Fruit fly (Drosophila melanogaster): ENCODE data around the gene CG31869.

The CG31869 gene

dm6 chr2L:10849511-10850191, 48.7 kb upstream of the CG31869 start, which contains the start of gene SmydA-3:
TSS of gene SmydA-3 (plus strand) at chr2L:10850141.
- no peak for TF ChIP-seq crp (GFP tag; optimal IDR thresholded peaks at IDR 0.05)
- no peak for TF ChIP-seq CG18476 (GFP tag; optimal IDR thresholded peaks at IDR 0.05)
- no peak for TF ChIP-seq ham (GFP tag; IDR thresholded peaks at IDR 0.05)
- no peak for TF ChIP-seq Dip2 (GFP tag; IDR thresholded peaks at IDR 0.05)
- TF ChIP-seq hb (GFP tag; IDR thresholded peaks at IDR 0.05; ENCODE audit: partially characterized antibody), result no peak
- no peak for TF ChIP-seq Doc3 (GFP tag; IDR thresholded peaks at IDR 0.05; ENCODE audit: partially characterized antibody)
- TF ChIP-seq dati (GFP tag; IDR thresholded peaks at IDR 0.05), result no peak
- TF ChIP-seq CG10267 (tag; optimal IDR thresholded peaks at IDR 0.05), result peak; percentile 7
- TF ChIP-seq Mes4 (GFP tag; optimal IDR thresholded peaks at IDR 0.05), result no peak
- TF ChIP-seq fru (optimal IDR thresholded peaks at IDR 0.05), result no peak
- TF ChIP-seq bsh (GFP tag; optimal IDR thresholded peaks at IDR 0.05), result peak; percentile 21 to 25
- TF ChIP-seq H2.0 (GFP tag; IDR thresholded peaks at IDR 0.05), result no peak
- TF ChIP-seq CG3065 (GFP tag; optimal IDR thresholded peaks at IDR 0.05), result no peak
- TF ChIP-seq esg (GFP tag; conservative IDR thresholded peaks at IDR 0.05), result 0 out of 2 replicates have a peak, but pooled peaks have one; percentile 22
- no peak for TF ChIP-seq E2f1 (GFP tag; IDR thresholded peaks at IDR 0.05)
- TF ChIP-seq CG17359 (tag; optimal IDR thresholded peaks at IDR 0.05), result peak; percentile 49
- TF ChIP-seq aop (GFP tag; IDR thresholded peaks at IDR 0.05), result no peak
- TF ChIP-seq CG31441 (GFP tag; IDR thresholded peaks at IDR 0.05), result no peak
- TF ChIP-seq Nf-YA (GFP tag; IDR thresholded peaks at IDR 0.05), result no peak
- no peak for TF ChIP-seq CG10654 (GFP tag; optimal IDR thresholded peaks at IDR 0.05)
- no peak; the same call in 2 of the 3 replicates for TF ChIP-seq CG17361 (GFP tag; IDR thresholded peaks at IDR 0.05)
- TF ChIP-seq ara (GFP tag; IDR thresholded peaks at IDR 0.05), result 0 out of 2 replicates have a peak, but pooled peaks have one; percentile 30
- TF ChIP-seq jigr1 (GFP tag; IDR thresholded peaks at IDR 0.05), result no peak
- TF ChIP-seq HmgZ (tag; optimal IDR thresholded peaks at IDR 0.05), result no peak
- no peak for TF ChIP-seq Chrac-16 (GFP tag; optimal IDR thresholded peaks at IDR 0.05)
- TF ChIP-seq CG16863 (GFP tag; optimal IDR thresholded peaks at IDR 0.05), result no peak
- TF ChIP-seq NFAT (GFP tag; IDR thresholded peaks at IDR 0.05), result no peak
- no peak for TF ChIP-seq gt (GFP tag; IDR thresholded peaks at IDR 0.05)
- TF ChIP-seq CG10274 (GFP tag; optimal IDR thresholded peaks at IDR 0.05), result no peak
- no peak for TF ChIP-seq dmrt99B (tag; optimal IDR thresholded peaks at IDR 0.05)
- TF ChIP-seq Lim3 (GFP tag; IDR thresholded peaks at IDR 0.05), result no peak
- TF ChIP-seq ind (GFP tag; optimal IDR thresholded peaks at IDR 0.05), result peak; percentile 11
- no peak for TF ChIP-seq CG7963 (GFP tag; IDR thresholded peaks at IDR 0.05; ENCODE audit: partially characterized antibody)
- TF ChIP-seq Hr78 (GFP tag; optimal IDR thresholded peaks at IDR 0.05), result no peak
- no peak for TF ChIP-seq gfzf (GFP tag; optimal IDR thresholded peaks at IDR 0.05)
- TF ChIP-seq CG6791 (GFP tag; IDR thresholded peaks at IDR 0.05; ENCODE audit: partially characterized antibody), result no peak
- no peak for TF ChIP-seq CG10321 (GFP tag; IDR thresholded peaks at IDR 0.05)
- TF ChIP-seq CG6689 (GFP tag; IDR thresholded peaks at IDR 0.05), result no peak
- TF ChIP-seq org-1 (GFP tag; optimal IDR thresholded peaks at IDR 0.05), result no peak
- no peak for TF ChIP-seq corto (GFP tag; optimal IDR thresholded peaks at IDR 0.05)
- peak; percentile 84 for TF ChIP-seq onecut (GFP tag; IDR thresholded peaks at IDR 0.05)
- no peak for TF ChIP-seq mld (GFP tag; IDR thresholded peaks at IDR 0.05; ENCODE audit: partially characterized antibody)
- no peak for TF ChIP-seq tx (GFP tag; optimal IDR thresholded peaks at IDR 0.05)
- peak; percentile 47; the same call in 1 of the 3 replicates for TF ChIP-seq so (GFP tag; IDR thresholded peaks at IDR 0.05)
- peak; percentile 54 for TF ChIP-seq vvl (GFP tag; IDR thresholded peaks at IDR 0.05)
- no peak for TF ChIP-seq CG14860 (GFP tag; IDR thresholded peaks at IDR 0.05; ENCODE audit: partially characterized antibody)
- TF ChIP-seq CG4820 (GFP tag; optimal IDR thresholded peaks at IDR 0.05), result no peak
- no peak for TF ChIP-seq Hand (GFP tag; optimal IDR thresholded peaks at IDR 0.05)
- no peak for TF ChIP-seq gcm2 (GFP tag; optimal IDR thresholded peaks at IDR 0.05)
- TF ChIP-seq MTF-1 (GFP tag; optimal IDR thresholded peaks at IDR 0.05; ENCODE audit: borderline replicate concordance), result no peak
